Worm (Caenorhabditis elegans): ENCODE results near the gene fbxb-7.
"Not testable (repeated sequence)": the region's sequence is repeated elsewhere in the genome, so short reads cannot be mapped to it uniquely, and the experiment has no call there.

fbxb-7 gene

ce11 chrV:17376639-17377038 lies 567 bp upstream of the fbxb-7 start, which contains the start of gene Y20C6A.1:
Gene Y20C6A.1 (minus strand): TSS chrV:17376745.
- TF ChIP-seq nhr-129 (tag; optimal IDR thresholded peaks at IDR 0.05): no peak
- no peak for TF ChIP-seq zag-1 (tag; optimal IDR thresholded peaks at IDR 0.05)
- TF ChIP-seq fos-1 (tag; optimal IDR thresholded peaks at IDR 0.05): peak; percentile 50

ce11 chrV:17379932-17380331 lies 2.7 kb downstream of the fbxb-7 start, which contains the start of gene Y20C6A.4:
Gene Y20C6A.4 (plus strand): TSS chrV:17380232.
- no peak for TF ChIP-seq ZK546.5 (tag; optimal IDR thresholded peaks at IDR 0.05)
- no peak for TF ChIP-seq mdl-1 (tag; optimal IDR thresholded peaks at IDR 0.05)
- TF ChIP-seq sem-4 (tag; optimal IDR thresholded peaks at IDR 0.05): no peak
- no peak for TF ChIP-seq zag-1 (tag; optimal IDR thresholded peaks at IDR 0.05)
- TF ChIP-seq nhr-6 (tag; optimal IDR thresholded peaks at IDR 0.05): no peak
- TF ChIP-seq nhr-25 (tag; optimal IDR thresholded peaks at IDR 0.05): no peak
- no peak for TF ChIP-seq unc-55 (GFP tag; optimal IDR thresholded peaks at IDR 0.05)
- no peak for TF ChIP-seq C34F6.9 (tag; optimal IDR thresholded peaks at IDR 0.05)
- TF ChIP-seq ztf-11 (tag; optimal IDR thresholded peaks at IDR 0.05): no peak
- TF ChIP-seq Y55F3AM.14 (GFP tag; optimal IDR thresholded peaks at IDR 0.05): no peak
- TF ChIP-seq nhr-11 (tag; optimal IDR thresholded peaks at IDR 0.05): no peak
- no peak for TF ChIP-seq crh-2 (tag; optimal IDR thresholded peaks at IDR 0.05)
- no peak for TF ChIP-seq gmeb-1 (tag; optimal IDR thresholded peaks at IDR 0.05)
- no peak for TF ChIP-seq nhr-21 (tag; optimal IDR thresholded peaks at IDR 0.05)
- TF ChIP-seq snpc-4 (tag; optimal IDR thresholded peaks at IDR 0.05): no peak
- no peak for TF ChIP-seq ceh-82 (tag; optimal IDR thresholded peaks at IDR 0.05)
- TF ChIP-seq mbf-1 (tag; optimal IDR thresholded peaks at IDR 0.05): no peak
- TF ChIP-seq unc-62 (GFP tag; optimal IDR thresholded peaks at IDR 0.05): no peak
- TF ChIP-seq nhr-77 (tag; optimal IDR thresholded peaks at IDR 0.05): no peak
- TF ChIP-seq egl-27 (tag; optimal IDR thresholded peaks at IDR 0.05): no peak

DNA sequence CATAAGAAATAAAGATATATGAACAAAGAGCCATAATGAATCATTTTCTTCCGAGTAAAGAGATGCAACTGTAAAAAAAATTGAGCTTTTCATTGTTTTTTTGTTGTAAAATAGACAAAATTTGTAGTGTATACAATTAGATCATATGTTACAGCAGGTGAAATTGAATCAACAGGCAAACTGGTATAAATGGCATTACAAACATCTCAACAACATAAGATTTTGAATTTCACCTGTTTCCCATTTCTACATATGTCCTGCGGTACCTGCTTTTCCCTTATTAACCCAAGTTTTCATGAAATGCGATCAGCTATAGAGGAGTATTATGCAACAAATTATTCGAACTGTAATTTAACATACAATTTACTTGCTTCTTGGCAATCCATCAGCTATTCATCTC lies 18.2 kb downstream of the fbxb-7 start, which contains the start of gene srh-120:
TSS of gene srh-120 (plus strand) at position 301 of the 400 bp plus-strand sequence.
- TF ChIP-seq ceh-16 (tag; optimal IDR thresholded peaks at IDR 0.05) (no peak), nhr-23 (tag; optimal IDR thresholded peaks at IDR 0.05) (no peak), nhr-6 (tag; optimal IDR thresholded peaks at IDR 0.05) (no peak), ztf-4 (tag; optimal IDR thresholded peaks at IDR 0.05) (no peak)

- not testable (repeated sequence) for TF ChIP-seq egl-27, alr-1, aly-2 (tag; optimal IDR thresholded peaks at IDR 0.05)
Observed at ce11 chrV:17409955-17410354, 32.7 kb downstream of the fbxb-7 start, which contains the start of gene srh-132. Gene srh-132 (plus strand): TSS chrV:17410255.

- TF ChIP-seq gmeb-1 (tag; optimal IDR thresholded peaks at IDR 0.05) (no peak), elt-1 (tag; optimal IDR thresholded peaks at IDR 0.05) (no peak), zag-1 (tag; optimal IDR thresholded peaks at IDR 0.05) (no peak), F13H6.1 (tag; optimal IDR thresholded peaks at IDR 0.05) (no peak), ama-1 (optimal IDR thresholded peaks at IDR 0.05) (no peak), blmp-1 (tag; optimal IDR thresholded peaks at IDR 0.05; ENCODE audit: insufficient read depth) (no peak), mab-5 (tag; optimal IDR thresholded peaks at IDR 0.05) (no peak), R02D3.7 (tag; optimal IDR thresholded peaks at IDR 0.05) (no peak), elt-3 (tag; optimal IDR thresholded peaks at IDR 0.05) (no peak), mbf-1 (tag; optimal IDR thresholded peaks at IDR 0.05) (no peak), nhr-11 (tag; optimal IDR thresholded peaks at IDR 0.05) (no peak), ceh-16 (tag; optimal IDR thresholded peaks at IDR 0.05) (no peak), crh-2 (tag; optimal IDR thresholded peaks at IDR 0.05) (no peak), ztf-4 (tag; optimal IDR thresholded peaks at IDR 0.05) (no peak), skn-1 (tag; optimal IDR thresholded peaks at IDR 0.05) (no peak), nhr-23 (tag; optimal IDR thresholded peaks at IDR 0.05) (no peak), dmd-4 (tag; optimal IDR thresholded peaks at IDR 0.05) (no peak), C34F6.9 (tag; optimal IDR thresholded peaks at IDR 0.05) (no peak), nhr-77 (tag; optimal IDR thresholded peaks at IDR 0.05) (no peak)
Observed at ce11 chrV:17414951-17415350, 37.7 kb downstream of the fbxb-7 start, which contains the start of gene T27C5.12. Gene T27C5.12 (plus strand): TSS chrV:17415251.
